Worm (Caenorhabditis elegans): ENCODE results near the gene B0310.1.

The B0310.1 gene

ce11 chrX:542807-543206 is 49.8 kb downstream of the B0310.1 start, which contains the start of gene F28C10.1:
F28C10.1 (plus strand) TSS chrX:543107.
- no peak for TF ChIP-seq hlh-17 (GFP tag; optimal IDR thresholded peaks at IDR 0.05; ENCODE audit: borderline replicate concordance)
- no peak for TF ChIP-seq irx-1 (tag; optimal IDR thresholded peaks at IDR 0.05)
- TF ChIP-seq C16A3.4 (tag; optimal IDR thresholded peaks at IDR 0.05), result no peak
- TF ChIP-seq blmp-1 (tag; optimal IDR thresholded peaks at IDR 0.05), result no peak
- no peak for TF ChIP-seq lin-15B (tag; optimal IDR thresholded peaks at IDR 0.05)
- TF ChIP-seq sptf-1 (tag; optimal IDR thresholded peaks at IDR 0.05), result no peak
- no peak for TF ChIP-seq nhr-85 (tag)
- no peak for TF ChIP-seq nhr-47 (tag; optimal IDR thresholded peaks at IDR 0.05)
- TF ChIP-seq F16B12.6 (tag; optimal IDR thresholded peaks at IDR 0.05), result no peak
- no peak for TF ChIP-seq lin-13 (GFP tag; optimal IDR thresholded peaks at IDR 0.05)
- TF ChIP-seq lin-14 (GFP tag; optimal IDR thresholded peaks at IDR 0.05), result no peak
- no peak for TF ChIP-seq snu-23 (GFP tag; optimal IDR thresholded peaks at IDR 0.05)
- no peak for TF ChIP-seq egl-13 (tag; optimal IDR thresholded peaks at IDR 0.05)
- TF ChIP-seq nhr-76 (tag; optimal IDR thresholded peaks at IDR 0.05), result no peak
- no peak for TF ChIP-seq unc-30 (tag; optimal IDR thresholded peaks at IDR 0.05)
- no peak for TF ChIP-seq aly-2 (tag; optimal IDR thresholded peaks at IDR 0.05)
- TF ChIP-seq hpl-2 (GFP tag; optimal IDR thresholded peaks at IDR 0.05), result no peak
- no peak for TF ChIP-seq nhr-20 (tag; optimal IDR thresholded peaks at IDR 0.05)
- no peak for TF ChIP-seq aha-1 (tag; optimal IDR thresholded peaks at IDR 0.05)
- no peak for TF ChIP-seq efl-3 (GFP tag; optimal IDR thresholded peaks at IDR 0.05)

Measured in whole organism, L1 larva.